Fruit fly (Drosophila melanogaster) whole organism, embryonic: ENCODE results near the gene Ankrd49.

Experiments used
- Adf1 ChIP-seq: fragments of 200-800 bp; sonication (Bioruptor generic); IDR thresholded peaks from 2 replicates; pipeline ENCODE4 v1.3.6; 2022; ENCODE audit warnings: missing biosample characterization, missing genetic modification characterization
- B-H2 ChIP-seq: fragments of 200-800 bp; sonication (Bioruptor generic); optimal IDR thresholded peaks from 2 replicates; lab custom pipeline; 2018; ENCODE audit warnings: missing biosample characterization, mild to moderate bottlenecking, missing genetic modification characterization
- CG10979 ChIP-seq: fragments of 200-800 bp; sonication (Bioruptor generic); optimal IDR thresholded peaks from 2 replicates; lab custom pipeline; 2018; ENCODE audit warnings: missing biosample characterization, mild to moderate bottlenecking, missing genetic modification characterization, moderate library complexity
- CG11085 ChIP-seq: fragments of 200-800 bp; sonication (Bioruptor generic); IDR thresholded peaks from 2 replicates; pipeline ENCODE4 v1.3.6; 2022; ENCODE audit warnings: missing biosample characterization, missing genetic modification characterization
- CG11504 ChIP-seq: fragments of 200-800 bp; sonication (Bioruptor generic); optimal IDR thresholded peaks from 3 replicates; lab custom pipeline; 2019; ENCODE audit warnings: missing biosample characterization, mild to moderate bottlenecking, missing genetic modification characterization, moderate library complexity
- CG12104 ChIP-seq: fragments of 200-800 bp; sonication (Bioruptor generic); optimal IDR thresholded peaks from 3 replicates; lab custom pipeline; 2016; ENCODE audit warnings: missing biosample characterization, missing genetic modification characterization
- CG12391 ChIP-seq: fragments of 200-800 bp; sonication (Bioruptor generic); optimal IDR thresholded peaks from 3 replicates; lab custom pipeline; 2018; ENCODE audit warnings: missing biosample characterization, mild to moderate bottlenecking, missing genetic modification characterization, moderate library complexity
- CG13424 ChIP-seq: fragments of 200-800 bp; sonication (Bioruptor generic); optimal IDR thresholded peaks from 2 replicates; lab custom pipeline; 2019; ENCODE audit warnings: missing biosample characterization, mild to moderate bottlenecking, missing genetic modification characterization, moderate library complexity
- CG15011 ChIP-seq: fragments of 200-800 bp; sonication (Bioruptor generic); optimal IDR thresholded peaks from 3 replicates; lab custom pipeline; 2018; ENCODE audit warnings: missing biosample characterization, mild to moderate bottlenecking, missing genetic modification characterization
- CG1602 ChIP-seq: fragments of 200-800 bp; sonication (Bioruptor generic); optimal IDR thresholded peaks from 3 replicates; lab custom pipeline; 2016; ENCODE audit warnings: missing biosample characterization, missing genetic modification characterization
- CG2116 ChIP-seq: fragments of 200-800 bp; sonication (Bioruptor generic); optimal IDR thresholded peaks from 3 replicates; lab custom pipeline; 2018; ENCODE audit warnings: missing biosample characterization, mild to moderate bottlenecking, missing genetic modification characterization
- CG6254 ChIP-seq: fragments of 200-800 bp; sonication (Bioruptor generic); optimal IDR thresholded peaks from 3 replicates; lab custom pipeline; 2017; ENCODE audit warnings: mild to moderate bottlenecking, missing biosample characterization, missing genetic modification reagents, missing genetic modification characterization
- CG6689 ChIP-seq: fragments of 200-800 bp; sonication (Bioruptor generic); IDR thresholded peaks from 2 replicates; pipeline ENCODE4 v1.3.6; 2022; ENCODE audit warnings: missing biosample characterization, missing genetic modification characterization
- CG7357 ChIP-seq: fragments of 200-800 bp; sonication (Bioruptor generic); IDR thresholded peaks from 3 replicates; pipeline ENCODE4 v1.3.6; 2022; ENCODE audit warnings: missing biosample characterization, missing genetic modification characterization
- CG7372 ChIP-seq: fragments of 200-800 bp; sonication (Bioruptor generic); IDR thresholded peaks from 2 replicates; pipeline ENCODE4 v1.3.6; 2022; ENCODE audit warnings: missing biosample characterization, missing genetic modification characterization
- CG7556 ChIP-seq: fragments of 200-800 bp; sonication (Bioruptor generic); optimal IDR thresholded peaks from 2 replicates; lab custom pipeline; 2017; ENCODE audit warnings: missing biosample characterization, mild to moderate bottlenecking, missing genetic modification characterization
- CG7839 ChIP-seq: fragments of 200-800 bp; sonication (Bioruptor generic); optimal IDR thresholded peaks from 3 replicates; lab custom pipeline; 2018; ENCODE audit warnings: missing biosample characterization, mild to moderate bottlenecking, missing genetic modification characterization, moderate library complexity
- CG8388 ChIP-seq: fragments of 200-800 bp; sonication (Bioruptor generic); optimal IDR thresholded peaks from 2 replicates; lab custom pipeline; 2019; ENCODE audit warnings: missing biosample characterization, mild to moderate bottlenecking, missing genetic modification characterization, moderate library complexity
- CG9437 ChIP-seq: fragments of 200-800 bp; sonication (Bioruptor generic); optimal IDR thresholded peaks from 2 replicates; lab custom pipeline; 2018; ENCODE audit warnings: missing biosample characterization, mild to moderate bottlenecking, missing genetic modification characterization
- CoRest ChIP-seq: fragments of 200-800 bp; sonication (Bioruptor generic); optimal IDR thresholded peaks from 3 replicates; lab custom pipeline; 2018; ENCODE audit warnings: missing biosample characterization, mild to moderate bottlenecking, missing genetic modification characterization, moderate library complexity
- D19B ChIP-seq: fragments of 200-800 bp; sonication (Bioruptor generic); optimal IDR thresholded peaks from 2 replicates; lab custom pipeline; 2017; ENCODE audit warnings: missing biosample characterization, mild to moderate bottlenecking, missing genetic modification characterization
- HLH54F ChIP-seq: fragments of 200-800 bp; sonication (Bioruptor generic); optimal IDR thresholded peaks from 3 replicates; lab custom pipeline; 2016; ENCODE audit warnings: missing biosample characterization, missing genetic modification characterization
- Mrtf ChIP-seq: fragments of 200-800 bp; sonication (Bioruptor generic); IDR thresholded peaks from 3 replicates; pipeline ENCODE4 v1.3.6; 2022; ENCODE audit warnings: missing biosample characterization, missing genetic modification characterization
- NC2α ChIP-seq: fragments of 200-800 bp; sonication (Bioruptor generic); optimal IDR thresholded peaks from 2 replicates; lab custom pipeline; 2016; ENCODE audit warnings: missing biosample characterization, missing genetic modification characterization
- NFAT ChIP-seq: fragments of 200-800 bp; sonication (Bioruptor generic); IDR thresholded peaks from 2 replicates; pipeline ENCODE4 v1.3.6; 2022; ENCODE audit warnings: missing biosample characterization, missing genetic modification characterization
- NK7.1 ChIP-seq: fragments of 200-800 bp; sonication (Bioruptor generic); optimal IDR thresholded peaks from 3 replicates; lab custom pipeline; 2016; ENCODE audit warnings: missing biosample characterization, missing genetic modification characterization
- Nf-YC ChIP-seq: fragments of 200-800 bp; optimal IDR thresholded peaks from 3 replicates; lab custom pipeline; 2019; ENCODE audit warnings: missing biosample characterization, mild to moderate bottlenecking, missing genetic modification characterization, moderate library complexity
- Oli ChIP-seq: fragments of 200-800 bp; sonication (Bioruptor generic); optimal IDR thresholded peaks from 2 replicates; lab custom pipeline; 2018; ENCODE audit warnings: missing biosample characterization, mild to moderate bottlenecking, missing genetic modification characterization, moderate library complexity
- Ptx1 ChIP-seq: fragments of 200-800 bp; sonication (Bioruptor generic); IDR thresholded peaks from 2 replicates; pipeline ENCODE4 v1.3.6; 2022; ENCODE audit warnings: missing biosample characterization, missing genetic modification characterization
- Sox100B ChIP-seq: fragments of 200-800 bp; sonication (Bioruptor generic); optimal IDR thresholded peaks from 3 replicates; lab custom pipeline; 2018; ENCODE audit warnings: missing biosample characterization, mild to moderate bottlenecking, missing genetic modification characterization
- Taf1 ChIP-seq: fragments of 200-800 bp; sonication (Bioruptor generic); IDR thresholded peaks from 2 replicates; pipeline ENCODE4 v1.3.6; 2022; ENCODE audit warnings: missing biosample characterization, missing genetic modification characterization
- Xbp1 ChIP-seq: fragments of 200-800 bp; sonication (Bioruptor generic); optimal IDR thresholded peaks from 3 replicates; lab custom pipeline; 2016; ENCODE audit warnings: missing biosample characterization, mild to moderate bottlenecking, missing genetic modification characterization
- Xrp1 ChIP-seq: fragments of 200-800 bp; sonication (Bioruptor generic); IDR thresholded peaks from 2 replicates; pipeline ENCODE4 v1.3.6; 2022; ENCODE audit warnings: missing biosample characterization, missing genetic modification characterization
- ato ChIP-seq: fragments of 200-800 bp; sonication (Bioruptor generic); IDR thresholded peaks from 2 replicates; pipeline ENCODE4 v1.3.6; 2022; ENCODE audit warnings: missing biosample characterization, missing genetic modification characterization; ENCODE audit not compliant: partially characterized antibody
- dmrt99B ChIP-seq: fragments of 200-800 bp; sonication (Bioruptor generic); optimal IDR thresholded peaks from 2 replicates; lab custom pipeline; 2018; ENCODE audit warnings: missing biosample characterization, mild to moderate bottlenecking, missing genetic modification characterization, moderate library complexity
- dysf ChIP-seq: fragments of 200-800 bp; sonication (Bioruptor generic); IDR thresholded peaks from 3 replicates; pipeline ENCODE4 v1.3.6; 2022; ENCODE audit warnings: missing biosample characterization, missing genetic modification characterization
- fd96Cb ChIP-seq: fragments of 200-800 bp; sonication (Bioruptor generic); optimal IDR thresholded peaks from 2 replicates; lab custom pipeline; 2018; ENCODE audit warnings: missing biosample characterization, mild to moderate bottlenecking, missing genetic modification characterization, moderate library complexity
- hkb ChIP-seq, 2 experiments: fragments of 200-800 bp in 1 of 2; fragments of >200 bp in 1 of 2; sonication (Bioruptor generic) in 1 of 2; IDR thresholded peaks in 1 of 2; optimal IDR thresholded peaks in 1 of 2; 2 replicates each; pipeline versions ENCODE4 v1.3.6 to Lab custom; 2017 to 2022; ENCODE audit warnings: missing biosample characterization in 1 of 2, missing genetic modification characterization in 1 of 2
- inv ChIP-seq: fragments of 200-800 bp; sonication (Bioruptor generic); IDR thresholded peaks from 2 replicates; pipeline ENCODE4 v1.3.6; 2022; ENCODE audit warnings: missing biosample characterization, missing genetic modification characterization; ENCODE audit not compliant: partially characterized antibody
- nom ChIP-seq: fragments of 200-800 bp; sonication (Bioruptor generic); optimal IDR thresholded peaks from 2 replicates; lab custom pipeline; 2017; ENCODE audit warnings: missing biosample characterization, missing genetic modification characterization, mild to moderate bottlenecking, moderate library complexity, missing genetic modification reagents
- pb ChIP-seq: fragments of 200-800 bp; sonication (Bioruptor generic); optimal IDR thresholded peaks from 3 replicates; lab custom pipeline; 2016; ENCODE audit warnings: missing biosample characterization, missing genetic modification characterization
- row ChIP-seq: fragments of 200-800 bp; sonication (Bioruptor generic); IDR thresholded peaks from 3 replicates; pipeline ENCODE4 v1.3.6; 2022; ENCODE audit warnings: missing biosample characterization, missing genetic modification characterization
- sd ChIP-seq: fragments of 200-800 bp; sonication (Bioruptor generic); optimal IDR thresholded peaks from 3 replicates; lab custom pipeline; 2018; ENCODE audit warnings: missing biosample characterization, mild to moderate bottlenecking, missing genetic modification characterization, moderate library complexity
- sens ChIP-seq: fragments of 200-800 bp; sonication (Bioruptor generic); peaks from one replicate; lab custom pipeline; 2016; ENCODE audit warnings: missing biosample characterization, missing genetic modification characterization
- slbo ChIP-seq: fragments of 200-800 bp; sonication (Bioruptor generic); IDR thresholded peaks from 2 replicates; pipeline ENCODE4 v1.3.6; 2022; ENCODE audit warnings: missing biosample characterization, missing genetic modification characterization
- toy ChIP-seq: fragments of 200-800 bp; sonication (Bioruptor generic); IDR thresholded peaks from 2 replicates; pipeline ENCODE4 v1.3.6; 2022; ENCODE audit warnings: missing biosample characterization, missing genetic modification characterization
- trem ChIP-seq: fragments of 200-800 bp; optimal IDR thresholded peaks from 3 replicates; lab custom pipeline; 2019; ENCODE audit warnings: missing biosample characterization, mild to moderate bottlenecking, missing genetic modification characterization, moderate library complexity
- twi ChIP-seq: fragments of 200-800 bp; optimal IDR thresholded peaks from 2 replicates; lab custom pipeline; 2019; ENCODE audit warnings: missing biosample characterization, mild to moderate bottlenecking, missing genetic modification characterization, moderate library complexity
- z ChIP-seq: fragments of 200-800 bp; sonication (Bioruptor generic); IDR thresholded peaks from 3 replicates; pipeline ENCODE4 v1.3.6; 2022; ENCODE audit warnings: missing biosample characterization, missing genetic modification characterization

The Ankrd49 gene

DNA sequence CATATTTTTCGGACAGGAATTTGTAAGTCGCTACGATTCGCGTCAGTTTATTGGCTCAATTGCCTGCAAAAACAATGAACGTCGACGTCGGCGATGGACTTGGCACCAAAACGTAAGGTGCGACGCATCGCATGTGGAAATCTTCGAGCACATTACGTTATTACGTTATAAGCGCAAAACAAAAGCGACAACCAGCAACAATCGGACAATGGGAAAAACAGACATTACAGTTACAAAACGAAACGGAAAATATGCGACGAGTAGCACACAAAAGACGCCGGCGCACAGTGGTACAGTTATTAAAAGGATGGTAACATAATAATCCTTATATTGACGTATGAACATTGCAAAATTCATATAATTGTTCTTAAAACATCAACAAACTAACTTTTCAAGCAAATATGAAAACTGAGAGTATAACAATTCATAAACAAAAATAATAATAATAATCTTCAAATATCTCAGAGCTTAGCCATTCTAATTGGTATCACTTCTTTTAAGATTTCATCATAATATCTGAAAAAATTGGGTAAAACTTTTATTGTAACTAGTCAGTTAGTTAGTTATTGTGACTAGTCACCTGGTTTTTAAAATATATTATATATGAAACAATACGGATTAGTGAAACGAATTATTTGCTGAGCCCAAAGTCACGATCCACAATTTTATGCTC is 12.3 kb downstream of the Ankrd49 start (continued):
- TF ChIP-seq z (GFP tag; lab: Robert Waterston, UW): no peak
- TF ChIP-seq Xbp1 (GFP tag; lab: Kevin White, UChicago): peak; percentile 11
- peak; percentile 32; the same call in 1 of the 2 replicates for TF ChIP-seq CG6689 (GFP tag; lab: Robert Waterston, UW)
- TF ChIP-seq toy (GFP tag; lab: Robert Waterston, UW): no peak
- TF ChIP-seq NFAT (GFP tag; lab: Robert Waterston, UW): no peak
- peak; percentile 23 for TF ChIP-seq CG13424 (tag; lab: Kevin White, UChicago)
- TF ChIP-seq CG9437 (GFP tag; lab: Kevin White, UChicago): peak; percentile 94
- no peak for TF ChIP-seq Taf1 (GFP tag; lab: Robert Waterston, UW)
- no peak for TF ChIP-seq CG7357 (GFP tag; lab: Robert Waterston, UW)
- TF ChIP-seq inv (GFP tag; lab: Robert Waterston, UW): no peak
- no peak for TF ChIP-seq Mrtf (GFP tag; lab: Robert Waterston, UW)
- peak; percentile 46 for TF ChIP-seq CG7556 (GFP tag; lab: Kevin White, UChicago)
- 0 out of 3 replicates have a peak, but pooled peaks have one; percentile 8 for TF ChIP-seq dysf (GFP tag; lab: Robert Waterston, UW)
- peak; percentile 8 for TF ChIP-seq CG8388
- TF ChIP-seq CG2116 (GFP tag; lab: Kevin White, UChicago): no peak
- peak; percentile 48 for TF ChIP-seq CG7839 (tag; lab: Kevin White, UChicago)
- no peak for TF ChIP-seq pb (GFP tag; lab: Kevin White, UChicago)
- TF ChIP-seq Ptx1: peak; percentile 16; the same call in 1 of the 2 replicates
- TF ChIP-seq CG10979: peak; percentile 1
- no peak for TF ChIP-seq HLH54F
- no peak for TF ChIP-seq CG15011
- TF ChIP-seq Xrp1 (GFP tag; lab: Robert Waterston, UW): peak; percentile 10; the same call in 1 of the 2 replicates
- no peak for TF ChIP-seq nom
- TF ChIP-seq CG6254 (GFP tag; lab: Kevin White, UChicago): no peak
- peak; percentile 19 for TF ChIP-seq CG1602 (GFP tag; lab: Kevin White, UChicago)
- no peak for TF ChIP-seq CG7372 (GFP tag; lab: Robert Waterston, UW)
- TF ChIP-seq twi (tag; lab: Kevin White, UChicago): no peak
- TF ChIP-seq ato: no peak
- peak; percentile 16 for TF ChIP-seq sd
- peak; percentile 23 for TF ChIP-seq Oli (tag; lab: Kevin White, UChicago)
- TF ChIP-seq Sox100B (GFP tag; lab: Kevin White, UChicago): peak; percentile 27
- no peak for TF ChIP-seq Adf1
- no peak for TF ChIP-seq NC2α
- TF ChIP-seq Nf-YC (tag; lab: Kevin White, UChicago): no peak
- TF ChIP-seq row (GFP tag; lab: Robert Waterston, UW): 0 out of 3 replicates have a peak, but pooled peaks have one; percentile 31
- peak; percentile 14 for TF ChIP-seq CG12104
- TF ChIP-seq CoRest (tag; lab: Kevin White, UChicago): peak; percentile 6
- TF ChIP-seq CG11504 (tag; lab: Kevin White, UChicago): peak; percentile 68
- TF ChIP-seq trem: no peak
- no peak for TF ChIP-seq B-H2
- TF ChIP-seq CG12391 (tag; lab: Kevin White, UChicago): peak; percentile 36
- no peak for TF ChIP-seq CG11085 (GFP tag; lab: Robert Waterston, UW)
- no peak for TF ChIP-seq D19B (GFP tag; lab: Kevin White, UChicago)
- peak; percentile 8 for TF ChIP-seq fd96Cb
- no peak for TF ChIP-seq hkb (optimal IDR thresholded peaks at IDR 0.05; lab: Kevin White, UChicago)
- TF ChIP-seq hkb (GFP tag; IDR thresholded peaks at IDR 0.05; lab: Robert Waterston, UW): peak; percentile 7; the same call in 1 of the 2 replicates
- no peak for TF ChIP-seq NK7.1 (GFP tag; lab: Kevin White, UChicago)
- TF ChIP-seq slbo (GFP tag; lab: Robert Waterston, UW): no peak
- peak; percentile 69 for TF ChIP-seq sens (GFP tag; lab: Kevin White, UChicago)
- peak; percentile 35 for TF ChIP-seq dmrt99B (tag; lab: Kevin White, UChicago)
